Fruit fly (Drosophila melanogaster): ENCODE data around the gene pic.

pic gene

dm6 chr3R:13051298-13051723, 734 bp upstream of the pic start, which contains the start of gene CG7966 (continued):
- TF ChIP-seq HHEX (GFP tag; optimal IDR thresholded peaks at IDR 0.05) (peak; percentile 7), CG7745 (tag; optimal IDR thresholded peaks at IDR 0.05) (no peak), pho (GFP tag; optimal IDR thresholded peaks at IDR 0.05) (peak; percentile 15), pb (GFP tag; optimal IDR thresholded peaks at IDR 0.05) (peak; percentile 91), sim (GFP tag; IDR thresholded peaks at IDR 0.05) (0 out of 2 replicates have a peak, but pooled peaks have one; percentile 33), ftz-f1 (GFP tag; optimal IDR thresholded peaks at IDR 0.05) (peak; percentile 66), CG2889 (GFP tag; IDR thresholded peaks at IDR 0.05) (no peak), Deaf1 (tag; optimal IDR thresholded peaks at IDR 0.05) (peak; percentile 34), HLH4C (GFP tag; IDR thresholded peaks at IDR 0.05; ENCODE audit: partially characterized antibody) (no peak), B-H2 (GFP tag; optimal IDR thresholded peaks at IDR 0.05) (peak; percentile 42), onecut (GFP tag; IDR thresholded peaks at IDR 0.05) (no peak; the same call in 1 of the 2 replicates), hkb (optimal IDR thresholded peaks at IDR 0.05) (no peak), hkb (GFP tag; IDR thresholded peaks at IDR 0.05) (0 out of 2 replicates have a peak, but pooled peaks have one; percentile 49), CG12299 (tag; optimal IDR thresholded peaks at IDR 0.05) (peak; percentile 9), Atf6 (GFP tag; IDR thresholded peaks at IDR 0.05) (no peak), CG12219 (GFP tag; optimal IDR thresholded peaks at IDR 0.05) (no peak), tna (GFP tag; IDR thresholded peaks at IDR 0.05; ENCODE audit: partially characterized antibody) (peak; percentile 30; the same call in 1 of the 2 replicates), cwo (GFP tag; optimal IDR thresholded peaks at IDR 0.05) (peak; percentile 33), CG5245 (GFP tag; optimal IDR thresholded peaks at IDR 0.05) (no peak), az2 (GFP tag; optimal IDR thresholded peaks at IDR 0.05) (no peak), CG10543 (GFP tag; optimal IDR thresholded peaks at IDR 0.05) (peak; percentile 5), amos (GFP tag; IDR thresholded peaks at IDR 0.05; ENCODE audit: partially characterized antibody) (peak; percentile 26; the same call in 1 of the 2 replicates), ems (GFP tag; optimal IDR thresholded peaks at IDR 0.05) (no peak), gem (tag; optimal IDR thresholded peaks at IDR 0.05) (no peak), chinmo (GFP tag; IDR thresholded peaks at IDR 0.05; ENCODE audit: partially characterized antibody) (peak; percentile 58; the same call in 1 of the 4 replicates), CG8478 (optimal IDR thresholded peaks at IDR 0.05) (no peak), Neu2 (GFP tag; optimal IDR thresholded peaks at IDR 0.05; ENCODE audit: borderline replicate concordance) (no peak), insv (GFP tag; optimal IDR thresholded peaks at IDR 0.05) (no peak), unc-4 (GFP tag; IDR thresholded peaks at IDR 0.05; ENCODE audit: partially characterized antibody) (no peak), CG10565 (GFP tag; optimal IDR thresholded peaks at IDR 0.05) (no peak), CG11560 (tag; IDR thresholded peaks at IDR 0.05) (no peak), D19A (tag; optimal IDR thresholded peaks at IDR 0.05) (no peak), Hey (tag; optimal IDR thresholded peaks at IDR 0.05) (no peak), Med (GFP tag) (peak; percentile 83), CG3726 (GFP tag; IDR thresholded peaks at IDR 0.05) (no peak), bigmax (GFP tag; optimal IDR thresholded peaks at IDR 0.05) (peak; percentile 23), CG34376 (GFP tag; optimal IDR thresholded peaks at IDR 0.05) (peak; percentile 49), trem (tag; optimal IDR thresholded peaks at IDR 0.05) (no peak), CG17385 (GFP tag; optimal IDR thresholded peaks at IDR 0.05) (peak; percentile 19), abd-A (tag; optimal IDR thresholded peaks at IDR 0.05) (no peak), CG10431 (GFP tag; optimal IDR thresholded peaks at IDR 0.05) (peak; percentile 10), phol (tag; optimal IDR thresholded peaks at IDR 0.05) (no peak), CG11504 (tag; optimal IDR thresholded peaks at IDR 0.05) (no peak), exex (tag; optimal IDR thresholded peaks at IDR 0.05) (peak; percentile 87), CG4404 (GFP tag; IDR thresholded peaks at IDR 0.05) (no peak), CG6254 (GFP tag; optimal IDR thresholded peaks at IDR 0.05) (peak; percentile 36), sna (GFP tag; IDR thresholded peaks at IDR 0.05; ENCODE audit: partially characterized antibody) (no peak), CG9876 (GFP tag; optimal IDR thresholded peaks at IDR 0.05) (no peak), yki (optimal IDR thresholded peaks at IDR 0.05) (no peak), CoRest (tag; optimal IDR thresholded peaks at IDR 0.05) (no peak), Sox100B (GFP tag; optimal IDR thresholded peaks at IDR 0.05) (peak; percentile 40)

All from whole organism, embryonic.